Fruit fly (Drosophila melanogaster) Kc167 (cell line): Measurements from ENCODE around the gene for.

Experiments
- Myc ChIP-seq: fragments of >200 bp; optimal IDR thresholded peaks from 2 replicates; lab custom pipeline; 2017; ENCODE audit warnings: missing external identifiers
- Sin3A ChIP-seq: fragments of >200 bp; optimal IDR thresholded peaks from 2 replicates; lab custom pipeline; 2018; ENCODE audit warnings: missing external identifiers
- h ChIP-seq: fragments of >200 bp; optimal IDR thresholded peaks from 3 replicates; lab custom pipeline; 2018; ENCODE audit warnings: missing external identifiers
- insv ChIP-seq: fragments of >200 bp; optimal IDR thresholded peaks from 3 replicates; lab custom pipeline; 2018; ENCODE audit warnings: missing external identifiers
- psq ChIP-seq: fragments of >200 bp; optimal IDR thresholded peaks from 2 replicates; lab custom pipeline; 2017; ENCODE audit warnings: missing external identifiers
- ttk ChIP-seq: sonication (Bioruptor generic); optimal IDR thresholded peaks from 2 replicates; lab custom pipeline; 2017; ENCODE audit warnings: missing external identifiers

dm6 chr2L:3590797-3591196, 66.0 kb downstream of the for start:
- TF ChIP-seq ttk (lab: Kevin White, UChicago) (no peak), Myc (lab: Kevin White, UChicago) (no peak), insv (lab: Kevin White, UChicago) (no peak), Sin3A (lab: Kevin White, UChicago) (no peak), h (lab: Kevin White, UChicago) (no peak), psq (lab: Kevin White, UChicago) (no peak)
